Fruit fly (Drosophila melanogaster): ENCODE results near the gene CHMP2B.

The CHMP2B gene

dm6 chr3L:5184860-5185639, 45.6 kb downstream of the CHMP2B start (continued):
- TF ChIP-seq CG2712 (tag; optimal IDR thresholded peaks at IDR 0.05) (peak; percentile 57), CG2120 (GFP tag; optimal IDR thresholded peaks at IDR 0.05) (peak; percentile 74), CG17385 (GFP tag; optimal IDR thresholded peaks at IDR 0.05) (peak; percentile 86), eve (GFP tag; optimal IDR thresholded peaks at IDR 0.05) (peak in 1 of 2 experiments; percentile 35), CG13624 (GFP tag; optimal IDR thresholded peaks at IDR 0.05) (peak; percentile 48), B-H1 (GFP tag; IDR thresholded peaks at IDR 0.05) (peak; percentile 30; the same call in 2 of the 3 replicates), tgo (GFP tag; IDR thresholded peaks at IDR 0.05) (peak; percentile 35; the same call in 1 of the 3 replicates), CG4282 (GFP tag; optimal IDR thresholded peaks at IDR 0.05) (peak; percentile 31), CG10147 (GFP tag; optimal IDR thresholded peaks at IDR 0.05) (peak; percentile 8), CG13775 (GFP tag; optimal IDR thresholded peaks at IDR 0.05) (peak; percentile 66), Dip3 (GFP tag; optimal IDR thresholded peaks at IDR 0.05) (peak; percentile 60), Eip74EF (GFP tag; optimal IDR thresholded peaks at IDR 0.05) (peak in 1 of 2 experiments; percentile 24), CG7928 (GFP tag; optimal IDR thresholded peaks at IDR 0.05) (no peak), Spps (tag; optimal IDR thresholded peaks at IDR 0.05) (no peak), Ssrp (tag; optimal IDR thresholded peaks at IDR 0.05) (peak; percentile 49), CG1602 (GFP tag; optimal IDR thresholded peaks at IDR 0.05) (peak; percentile 46), prd (optimal IDR thresholded peaks at IDR 0.05) (no peak), prd (GFP tag; IDR thresholded peaks at IDR 0.05) (peak; percentile 31; the same call in 2 of the 3 replicates), tx (GFP tag; optimal IDR thresholded peaks at IDR 0.05) (no peak), CG2129 (GFP tag; IDR thresholded peaks at IDR 0.05; ENCODE audit: partially characterized antibody) (peak; percentile 15; the same call in 1 of the 2 replicates), Myb (GFP tag; optimal IDR thresholded peaks at IDR 0.05) (peak; percentile 38), CG1792 (GFP tag; optimal IDR thresholded peaks at IDR 0.05) (peak; percentile 24), Ets65A (GFP tag) (peak; percentile 53), CG4854 (GFP tag; optimal IDR thresholded peaks at IDR 0.05) (peak; percentile 0), CTCF (GFP tag; optimal IDR thresholded peaks at IDR 0.05) (no peak), seq (GFP tag; IDR thresholded peaks at IDR 0.05) (peak; percentile 41), YL-1 (GFP tag; optimal IDR thresholded peaks at IDR 0.05) (peak; percentile 12), CG12236 (GFP tag; optimal IDR thresholded peaks at IDR 0.05) (peak; percentile 30), esg (GFP tag; conservative IDR thresholded peaks at IDR 0.05) (peak; percentile 58; the same call in 1 of the 2 replicates), H15 (GFP tag; IDR thresholded peaks at IDR 0.05) (no peak), Sry-β (GFP tag; optimal IDR thresholded peaks at IDR 0.05) (no peak), stc (GFP tag; IDR thresholded peaks at IDR 0.05) (peak; percentile 37; the same call in 1 of the 2 replicates), Xbp1 (GFP tag; optimal IDR thresholded peaks at IDR 0.05) (peak; percentile 55), CG10565 (GFP tag; optimal IDR thresholded peaks at IDR 0.05) (no peak), bcd (GFP tag; optimal IDR thresholded peaks at IDR 0.05) (peak; percentile 75), CG32532 (GFP tag; IDR thresholded peaks at IDR 0.05) (peak; percentile 60), fu2 (GFP tag; optimal IDR thresholded peaks at IDR 0.05) (peak; percentile 65), Hmr (GFP tag; optimal IDR thresholded peaks at IDR 0.05) (peak; percentile 55), CG34422 (GFP tag; IDR thresholded peaks at IDR 0.05) (peak; percentile 16; the same call in 1 of the 3 replicates), her (GFP tag; optimal IDR thresholded peaks at IDR 0.05) (no peak), fd3F (GFP tag; optimal IDR thresholded peaks at IDR 0.05) (peak; percentile 37), Nf-YC (tag; optimal IDR thresholded peaks at IDR 0.05) (no peak), pnt (GFP tag; optimal IDR thresholded peaks at IDR 0.05) (peak; percentile 29), Usf (GFP tag; optimal IDR thresholded peaks at IDR 0.05) (peak; percentile 39), CG6254 (GFP tag; optimal IDR thresholded peaks at IDR 0.05) (peak; percentile 21), kay (GFP tag; optimal IDR thresholded peaks at IDR 0.05) (peak; percentile 19), sr (GFP tag; IDR thresholded peaks at IDR 0.05) (peak; percentile 24; the same call in 1 of the 3 replicates), pho (GFP tag; optimal IDR thresholded peaks at IDR 0.05) (peak; percentile 69), mam (GFP tag; optimal IDR thresholded peaks at IDR 0.05) (peak; percentile 34), tin (GFP tag; optimal IDR thresholded peaks at IDR 0.05) (no peak)

All from whole organism, embryonic.